Worm (Caenorhabditis elegans) whole organism, young adult: ENCODE measurements around the gene T04C12.11.
A peak's percentile ranks its signal among the peaks of the same experiment; 100 is the strongest.

Source experiments
- B0336.3 ChIP-seq: fragments of 200-800 bp; sonication (Bioruptor generic); IDR thresholded peaks from 2 replicates; pipeline ENCODE4 v1.3.6; 2022; ENCODE audit warnings: missing genetic modification characterization, missing compliant biosample characterization
- F10E7.11 ChIP-seq: sonication (generic microtip); optimal IDR thresholded peaks from 2 replicates; lab custom pipeline; 2017; ENCODE audit warnings: mild to moderate bottlenecking, missing genetic modification characterization, moderate library complexity, missing compliant biosample characterization
- F39B2.1 ChIP-seq: fragments of 200-800 bp; sonication (Bioruptor generic); IDR thresholded peaks from 2 replicates; pipeline ENCODE4 v1.3.6; 2022; ENCODE audit warnings: missing genetic modification reagents, missing genetic modification characterization, missing compliant biosample characterization
- F49E8.2 ChIP-seq: sonication (generic microtip); optimal IDR thresholded peaks from 3 replicates; lab custom pipeline; 2017; ENCODE audit warnings: missing genetic modification characterization, mild to moderate bottlenecking, missing compliant biosample characterization, antibody characterized with exemption, moderate library complexity; ENCODE audit not compliant: insufficient read depth
- F52B5.7 ChIP-seq: sonication (generic microtip); optimal IDR thresholded peaks from 2 replicates; lab custom pipeline; 2016; ENCODE audit warnings: mild to moderate bottlenecking, missing genetic modification characterization, missing compliant biosample characterization
- F55B11.4 ChIP-seq: sonication (generic microtip); optimal IDR thresholded peaks from 2 replicates; lab custom pipeline; 2016; ENCODE audit warnings: missing compliant biosample characterization, missing genetic modification characterization, borderline replicate concordance; ENCODE audit not compliant: insufficient read depth
- F57A8.1 ChIP-seq: fragments of 200-800 bp; sonication (Bioruptor generic); optimal IDR thresholded peaks from 2 replicates; lab custom pipeline; 2018; ENCODE audit warnings: mild to moderate bottlenecking, missing genetic modification characterization, moderate library complexity, missing compliant biosample characterization
- K11D2.4 ChIP-seq: fragments of 200-800 bp; sonication (Bioruptor generic); IDR thresholded peaks from 2 replicates; pipeline ENCODE4 v1.3.6; 2022; ENCODE audit warnings: missing genetic modification reagents, missing genetic modification characterization, missing compliant biosample characterization
- T26A5.8 ChIP-seq: sonication (generic microtip); optimal IDR thresholded peaks from 2 replicates; lab custom pipeline; 2016; ENCODE audit warnings: missing genetic modification characterization, missing compliant biosample characterization
- Y53F4B.3 ChIP-seq: fragments of 200-800 bp; sonication (Bioruptor generic); IDR thresholded peaks from 2 replicates; pipeline ENCODE4 v1.3.6; 2022; ENCODE audit warnings: missing genetic modification reagents, missing genetic modification characterization, missing compliant biosample characterization
- Y67H2A.10 ChIP-seq: fragments of 200-800 bp; sonication (Bioruptor generic); conservative IDR thresholded peaks from 2 replicates; pipeline ENCODE4 v1.3.6; 2022; ENCODE audit warnings: missing genetic modification reagents, missing genetic modification characterization, missing compliant biosample characterization
- akir-1 ChIP-seq: fragments of 200-800 bp; sonication (Bioruptor generic); optimal IDR thresholded peaks from 2 replicates; lab custom pipeline; 2018; ENCODE audit warnings: mild to moderate bottlenecking, missing genetic modification characterization, moderate library complexity, missing compliant biosample characterization
- attf-5 ChIP-seq: fragments of 200-800 bp; sonication (Bioruptor generic); optimal IDR thresholded peaks from 2 replicates; lab custom pipeline; 2018; ENCODE audit warnings: mild to moderate bottlenecking, missing genetic modification characterization, missing compliant biosample characterization
- bed-2 ChIP-seq: fragments of 200-800 bp; sonication (Bioruptor generic); IDR thresholded peaks from 2 replicates; pipeline ENCODE4 v1.3.6; 2022; ENCODE audit warnings: missing genetic modification reagents, missing genetic modification characterization, missing compliant biosample characterization
- cebp-1 ChIP-seq, 2 experiments: fragments of 200-800 bp in 1 of 2; sonication (Bioruptor generic) in 1 of 2; sonication (generic microtip) in 1 of 2; IDR thresholded peaks in 1 of 2; optimal IDR thresholded peaks in 1 of 2; 2 replicates each; pipeline versions ENCODE4 v1.3.6 to Lab custom; 2017 to 2022; ENCODE audit warnings: missing compliant biosample characterization in 2 of 2, missing genetic modification characterization in 2 of 2, mild to moderate bottlenecking in 1 of 2, missing genetic modification reagents in 1 of 2, moderate library complexity in 1 of 2
- ceh-100 ChIP-seq: fragments of 200-800 bp; sonication (Bioruptor generic); IDR thresholded peaks from 2 replicates; pipeline ENCODE4 v1.3.6; 2022; ENCODE audit warnings: missing genetic modification reagents, missing genetic modification characterization, missing compliant biosample characterization
- ceh-79 ChIP-seq: sonication (generic microtip); optimal IDR thresholded peaks from 2 replicates; lab custom pipeline; 2017; ENCODE audit warnings: mild to moderate bottlenecking, missing genetic modification characterization, missing compliant biosample characterization
- chd-7 ChIP-seq: sonication (generic microtip); optimal IDR thresholded peaks from 2 replicates; lab custom pipeline; 2016; ENCODE audit warnings: mild to moderate bottlenecking, missing genetic modification characterization, moderate library complexity, missing compliant biosample characterization
- dox-1 ChIP-seq: fragments of 200-800 bp; sonication (Bioruptor generic); IDR thresholded peaks from 2 replicates; pipeline ENCODE4 v1.3.6; 2022; ENCODE audit warnings: missing genetic modification reagents, missing genetic modification characterization, missing compliant biosample characterization
- dpff-1 ChIP-seq: sonication (generic microtip); optimal IDR thresholded peaks from 2 replicates; lab custom pipeline; 2017; ENCODE audit warnings: mild to moderate bottlenecking, missing genetic modification characterization, missing compliant biosample characterization
- egl-18 ChIP-seq: fragments of 200-800 bp; sonication (Bioruptor generic); IDR thresholded peaks from 2 replicates; pipeline ENCODE4 v1.3.6; 2022; ENCODE audit warnings: missing genetic modification reagents, missing genetic modification characterization, missing compliant biosample characterization
- egl-44 ChIP-seq: fragments of 200-800 bp; sonication (Bioruptor generic); IDR thresholded peaks from 2 replicates; pipeline ENCODE4 v1.3.6; 2022; ENCODE audit warnings: missing genetic modification reagents, missing genetic modification characterization, missing compliant biosample characterization
- ets-4 ChIP-seq: fragments of 200-800 bp; sonication (Bioruptor generic); optimal IDR thresholded peaks from 2 replicates; lab custom pipeline; 2018; ENCODE audit warnings: mild to moderate bottlenecking, missing genetic modification characterization, missing compliant biosample characterization
- hlh-12 ChIP-seq: sonication (generic microtip); optimal IDR thresholded peaks from 2 replicates; lab custom pipeline; 2016; ENCODE audit warnings: missing genetic modification characterization, missing compliant biosample characterization
- hmg-20 ChIP-seq: fragments of 200-800 bp; sonication (Bioruptor generic); IDR thresholded peaks from 2 replicates; pipeline ENCODE4 v1.3.6; 2022; ENCODE audit warnings: missing genetic modification reagents, missing genetic modification characterization, missing compliant biosample characterization
- hsf-1 ChIP-seq: fragments of 200-800 bp; sonication (Bioruptor generic); IDR thresholded peaks from 2 replicates; pipeline ENCODE4 v1.3.6; 2022; ENCODE audit warnings: missing genetic modification reagents, missing genetic modification characterization, missing compliant biosample characterization
- lin-54 ChIP-seq: fragments of 200-800 bp; sonication (Bioruptor generic); optimal IDR thresholded peaks from 2 replicates; lab custom pipeline; 2018; ENCODE audit warnings: mild to moderate bottlenecking, missing genetic modification characterization, missing compliant biosample characterization
- lsl-1 ChIP-seq: fragments of 200-800 bp; sonication (Bioruptor generic); optimal IDR thresholded peaks from 2 replicates; lab custom pipeline; 2018; ENCODE audit warnings: mild to moderate bottlenecking, missing genetic modification characterization, moderate library complexity, missing compliant biosample characterization
- lsy-27 ChIP-seq: sonication (generic microtip); optimal IDR thresholded peaks from 2 replicates; lab custom pipeline; 2017; ENCODE audit warnings: missing genetic modification characterization, mild to moderate bottlenecking, missing compliant biosample characterization, antibody characterized with exemption, missing genotype, borderline replicate concordance; ENCODE audit not compliant: insufficient read depth
- mcd-1 ChIP-seq: fragments of 200-800 bp; sonication (Bioruptor generic); IDR thresholded peaks from 2 replicates; pipeline ENCODE4 v1.3.6; 2022; ENCODE audit warnings: missing genetic modification reagents, missing genetic modification characterization, missing compliant biosample characterization
- mes-4 ChIP-seq: sonication (generic microtip); optimal IDR thresholded peaks from 2 replicates; lab custom pipeline; 2016; ENCODE audit warnings: missing genotype, missing genetic modification characterization, missing compliant biosample characterization
- nfya-1 ChIP-seq: sonication (generic microtip); optimal IDR thresholded peaks from 2 replicates; lab custom pipeline; 2017; ENCODE audit warnings: antibody characterized with exemption, missing compliant biosample characterization, missing genetic modification characterization, borderline replicate concordance; ENCODE audit not compliant: insufficient read depth
- nhr-120 ChIP-seq: fragments of 200-800 bp; sonication (Bioruptor generic); IDR thresholded peaks from 2 replicates; pipeline ENCODE4 v1.3.6; 2022; ENCODE audit warnings: missing genetic modification characterization, missing compliant biosample characterization
- nhr-27 ChIP-seq: fragments of 200-800 bp; sonication (Bioruptor generic); optimal IDR thresholded peaks from 2 replicates; lab custom pipeline; 2018; ENCODE audit warnings: mild to moderate bottlenecking, missing genetic modification characterization, moderate library complexity, missing compliant biosample characterization
- pbrm-1 ChIP-seq: fragments of 200-800 bp; sonication (Bioruptor generic); IDR thresholded peaks from 2 replicates; pipeline ENCODE4 v1.3.6; 2022; ENCODE audit warnings: missing genetic modification reagents, missing genetic modification characterization, missing compliant biosample characterization
- pha-4 ChIP-seq: fragments of 150-350 bp; sonication (generic microtip); optimal IDR thresholded peaks from 2 replicates; lab custom pipeline; 2014; ENCODE audit warnings: missing biosample characterization, missing genetic modification reagents, missing genetic modification characterization
- sdz-38 ChIP-seq: sonication (generic microtip); optimal IDR thresholded peaks from 2 replicates; lab custom pipeline; 2016; ENCODE audit warnings: missing genotype, missing genetic modification characterization, missing compliant biosample characterization
- snpc-1.3 ChIP-seq: sonication (generic microtip); optimal IDR thresholded peaks from 2 replicates; lab custom pipeline; 2017; ENCODE audit warnings: missing genetic modification characterization, mild to moderate bottlenecking, missing compliant biosample characterization, antibody characterized with exemption, moderate library complexity, missing genotype, missing genetic modification reagents; ENCODE audit not compliant: insufficient read depth
- snpc-4 ChIP-seq, 5 experiments: fragments of 150-350 bp in 1 of 5; sonication (generic microtip) in 4 of 5; optimal IDR thresholded peaks; 2 replicates each; lab custom pipeline; 2014 to 2018; ENCODE audit warnings: missing genetic modification characterization in 5 of 5, missing biosample characterization in 3 of 5, antibody characterized with exemption in 2 of 5, mild to moderate bottlenecking in 2 of 5, missing compliant biosample characterization in 2 of 5, missing genotype in 2 of 5, moderate library complexity in 2 of 5, missing genetic modification reagents in 1 of 5
- somi-1 ChIP-seq: fragments of 200-800 bp; sonication (Bioruptor generic); optimal IDR thresholded peaks from 2 replicates; lab custom pipeline; 2018; ENCODE audit warnings: mild to moderate bottlenecking, missing genetic modification characterization, missing compliant biosample characterization
- tbp1 ChIP-seq: fragments of 200-800 bp; sonication (Bioruptor generic); optimal IDR thresholded peaks from 2 replicates; lab custom pipeline; 2018; ENCODE audit warnings: mild to moderate bottlenecking, missing genetic modification characterization, missing compliant biosample characterization
- xnd-1 ChIP-seq: sonication (generic microtip); optimal IDR thresholded peaks from 2 replicates; lab custom pipeline; 2016; ENCODE audit warnings: missing genotype, missing genetic modification reagents, missing genetic modification characterization, missing compliant biosample characterization
- zfh-2 ChIP-seq: fragments of 200-800 bp; sonication (Bioruptor generic); conservative IDR thresholded peaks from 2 replicates; pipeline ENCODE4 v1.3.6; 2022; ENCODE audit warnings: missing genetic modification reagents, missing genetic modification characterization, missing compliant biosample characterization
- zim-3 ChIP-seq: sonication (generic microtip); optimal IDR thresholded peaks from 2 replicates; lab custom pipeline; 2017; ENCODE audit warnings: mild to moderate bottlenecking, missing genetic modification characterization, moderate library complexity, missing compliant biosample characterization
- ztf-18 ChIP-seq: sonication (generic microtip); optimal IDR thresholded peaks from 2 replicates; lab custom pipeline; 2016; ENCODE audit warnings: missing genotype, mild to moderate bottlenecking, missing genetic modification characterization, missing compliant biosample characterization
- ztf-28 ChIP-seq: fragments of 200-800 bp; sonication (Bioruptor generic); IDR thresholded peaks from 2 replicates; pipeline ENCODE4 v1.3.6; 2022; ENCODE audit warnings: missing genetic modification reagents, missing genetic modification characterization, missing compliant biosample characterization
- ztf-3 ChIP-seq: fragments of 200-800 bp; sonication (Bioruptor generic); optimal IDR thresholded peaks from 2 replicates; lab custom pipeline; 2018; ENCODE audit warnings: mild to moderate bottlenecking, missing genetic modification characterization, missing compliant biosample characterization

Gene T04C12.11

ce11 chrV:11029309-11029708, 30.8 kb downstream of the T04C12.11 start (continued):
- no peak for TF ChIP-seq F52B5.7 (tag; lab: Kevin White, UChicago)
- no peak for TF ChIP-seq pha-4 (tag; lab: Kevin White, UChicago)
- no peak for TF ChIP-seq F49E8.2
- no peak for TF ChIP-seq cebp-1 (GFP tag; IDR thresholded peaks at IDR 0.05; lab: Robert Waterston, UW)
- peak; percentile 23 for TF ChIP-seq cebp-1 (tag; optimal IDR thresholded peaks at IDR 0.05; lab: Kevin White, UChicago)
- TF ChIP-seq ztf-28 (GFP tag; lab: Robert Waterston, UW), result no peak; the same call in 1 of the 2 replicates
- no peak for TF ChIP-seq sdz-38 (tag; lab: Kevin White, UChicago)
- no peak for TF ChIP-seq ztf-18 (tag; lab: Kevin White, UChicago)
- TF ChIP-seq mes-4, result no peak
- TF ChIP-seq lsy-27 (tag; lab: Kevin White, UChicago), result no peak
- TF ChIP-seq dox-1 (GFP tag; lab: Robert Waterston, UW), result peak; percentile 51; the same call in 1 of the 2 replicates
- TF ChIP-seq T26A5.8 (tag; lab: Kevin White, UChicago), result no peak
- TF ChIP-seq tbp1 (GFP tag; lab: Kevin White, UChicago), result no peak
- 0 out of 2 replicates have a peak, but pooled peaks have one; percentile 57 for TF ChIP-seq bed-2 (GFP tag; lab: Robert Waterston, UW)
- no peak for TF ChIP-seq ets-4 (GFP tag; lab: Kevin White, UChicago)
- no peak for TF ChIP-seq xnd-1 (tag; lab: Kevin White, UChicago)
- no peak for TF ChIP-seq hsf-1 (GFP tag; lab: Robert Waterston, UW)
- TF ChIP-seq nhr-27 (tag; lab: Kevin White, UChicago), result no peak
- TF ChIP-seq chd-7 (tag; lab: Kevin White, UChicago), result peak; percentile 9
- no peak for TF ChIP-seq hlh-12 (tag; lab: Kevin White, UChicago)
- TF ChIP-seq F55B11.4, result no peak
- no peak for TF ChIP-seq somi-1 (GFP tag; lab: Kevin White, UChicago)
- TF ChIP-seq Y67H2A.10 (GFP tag; lab: Robert Waterston, UW), result no peak
- no peak for TF ChIP-seq ztf-3
- TF ChIP-seq lsl-1 (GFP tag; lab: Kevin White, UChicago), result peak; percentile 48
- no peak for TF ChIP-seq dpff-1
- no peak; the same call in 1 of the 2 replicates for TF ChIP-seq mcd-1 (GFP tag; lab: Robert Waterston, UW)
- TF ChIP-seq K11D2.4 (GFP tag; lab: Robert Waterston, UW), result peak; percentile 72
- no peak for TF ChIP-seq Y53F4B.3 (GFP tag; lab: Robert Waterston, UW)
- TF ChIP-seq lin-54 (GFP tag; lab: Kevin White, UChicago), result peak; percentile 92
- TF ChIP-seq ceh-100 (GFP tag; lab: Robert Waterston, UW), result peak; percentile 53
- TF ChIP-seq zfh-2, result no peak
- TF ChIP-seq F39B2.1 (GFP tag; lab: Robert Waterston, UW), result no peak
- 0 out of 2 replicates have a peak, but pooled peaks have one; percentile 49 for TF ChIP-seq hmg-20 (GFP tag; lab: Robert Waterston, UW)
- no peak for TF ChIP-seq zim-3 (tag; lab: Kevin White, UChicago)
- peak; percentile 5 for TF ChIP-seq attf-5 (GFP tag; lab: Kevin White, UChicago)
- no peak for TF ChIP-seq snpc-1.3
- TF ChIP-seq akir-1, result no peak
- no peak for TF ChIP-seq F10E7.11
- TF ChIP-seq nfya-1, result no peak
- no peak for TF ChIP-seq egl-44 (GFP tag; lab: Robert Waterston, UW)
- TF ChIP-seq egl-18, result no peak
- no peak for TF ChIP-seq ceh-79 (tag; lab: Kevin White, UChicago)
- no peak for TF ChIP-seq nhr-120 (GFP tag; lab: Robert Waterston, UW)
- peak; percentile 41; the same call in 1 of the 2 replicates for TF ChIP-seq pbrm-1 (GFP tag; lab: Robert Waterston, UW)
- TF ChIP-seq B0336.3 (GFP tag; lab: Robert Waterston, UW), result no peak
- TF ChIP-seq F57A8.1, result no peak
- no peak for TF ChIP-seq snpc-4 (GFP tag; optimal IDR thresholded peaks at IDR 0.05; lab: Kevin White, UChicago)
- no peak for TF ChIP-seq snpc-4 (tag; optimal IDR thresholded peaks at IDR 0.05; lab: Kevin White, UChicago)
